Worm (Caenorhabditis elegans): ENCODE results near the gene K09F6.7.

- no peak for TF ChIP-seq M03D4.4 (tag; optimal IDR thresholded peaks at IDR 0.05)
- TF ChIP-seq ztf-11 (tag; optimal IDR thresholded peaks at IDR 0.05), result no peak
- TF ChIP-seq lin-32 (GFP tag; optimal IDR thresholded peaks at IDR 0.05), result no peak
- TF ChIP-seq elt-1 (tag; optimal IDR thresholded peaks at IDR 0.05; ENCODE audit: borderline replicate concordance, insufficient read depth), result no peak
Measured at ce11 chrII:2279263-2279662, 12.7 kb downstream of the K09F6.7 start, which contains the start of gene K09F6.6.

All from whole organism, mixed stage, embryonic.